Worm (Caenorhabditis elegans): Measurements from ENCODE around the gene F13E9.11.

Gene F13E9.11

DNA sequence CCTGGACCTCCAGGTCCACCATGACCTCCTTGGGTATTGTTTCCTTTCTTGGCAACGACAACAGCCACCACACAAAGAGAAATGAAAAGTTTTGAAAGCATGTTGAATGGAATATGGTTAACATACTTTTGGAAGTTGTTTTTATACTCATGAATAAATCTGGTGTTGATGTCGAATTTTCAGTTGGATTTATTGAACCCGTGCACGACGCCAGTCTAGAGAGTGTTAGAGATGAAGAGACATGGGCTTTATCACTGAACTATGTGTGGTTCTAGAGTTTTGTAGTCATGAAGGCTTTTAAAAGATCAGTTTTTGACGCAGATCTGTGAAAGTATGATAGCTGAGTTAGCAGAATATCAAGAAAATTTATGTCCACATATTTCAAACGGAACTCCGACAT is 25.3 kb upstream of the F13E9.11 start, which contains the start of gene srlf-14:
Gene srlf-14, minus strand, starts transcription at position 101 of the 400 bp plus-strand sequence.
- TF ChIP-seq T07F8.4 (tag; optimal IDR thresholded peaks at IDR 0.05) = no peak
- no peak for TF ChIP-seq lsy-27 (tag; optimal IDR thresholded peaks at IDR 0.05; ENCODE audit: borderline replicate concordance, insufficient read depth)
- TF ChIP-seq madf-8 (GFP tag; conservative IDR thresholded peaks at IDR 0.05) = no peak

- no peak for TF ChIP-seq Y67H2A.10 (GFP tag; conservative IDR thresholded peaks at IDR 0.05)
- no peak for TF ChIP-seq bed-2 (GFP tag; IDR thresholded peaks at IDR 0.05)
- no peak for TF ChIP-seq hmg-20 (GFP tag; IDR thresholded peaks at IDR 0.05)
- no peak for TF ChIP-seq ekl-4 (GFP tag; IDR thresholded peaks at IDR 0.05)
- TF ChIP-seq madf-8 (GFP tag; conservative IDR thresholded peaks at IDR 0.05) = no peak
- TF ChIP-seq die-1 (tag; optimal IDR thresholded peaks at IDR 0.05) = no peak
- TF ChIP-seq nhr-120 (GFP tag; IDR thresholded peaks at IDR 0.05) = no peak
- TF ChIP-seq K11D2.4 (GFP tag; IDR thresholded peaks at IDR 0.05) = no peak
- TF ChIP-seq ceh-91 (GFP tag; IDR thresholded peaks at IDR 0.05) = no peak
- no peak for TF ChIP-seq F10E7.11 (tag; optimal IDR thresholded peaks at IDR 0.05)
- no peak for TF ChIP-seq C17E4.6 (GFP tag; IDR thresholded peaks at IDR 0.05)
- TF ChIP-seq Y53F4B.3 (GFP tag; IDR thresholded peaks at IDR 0.05) = no peak
- TF ChIP-seq egrh-3 (GFP tag; IDR thresholded peaks at IDR 0.05) = no peak
- TF ChIP-seq ceh-79 (tag; optimal IDR thresholded peaks at IDR 0.05) = no peak
- no peak for TF ChIP-seq aptf-3 (GFP tag; IDR thresholded peaks at IDR 0.05)
- TF ChIP-seq madf-6 (GFP tag; IDR thresholded peaks at IDR 0.05) = no peak
- no peak for TF ChIP-seq F39B2.1 (GFP tag; IDR thresholded peaks at IDR 0.05)
- TF ChIP-seq rec-8 (tag; optimal IDR thresholded peaks at IDR 0.05) = no peak
- no peak for TF ChIP-seq sdz-38 (tag; optimal IDR thresholded peaks at IDR 0.05)
Observed at ce11 chrIV:10891993-10892392, 23.1 kb upstream of the F13E9.11 start, which contains the start of gene srlf-12. TSS of gene srlf-12 (minus strand) at chrIV:10892093.

- TF ChIP-seq ceh-91 (GFP tag; IDR thresholded peaks at IDR 0.05) (no peak), madf-3 (GFP tag; IDR thresholded peaks at IDR 0.05) (no peak), egrh-3 (GFP tag; IDR thresholded peaks at IDR 0.05) (no peak), attf-3 (GFP tag; conservative IDR thresholded peaks at IDR 0.05) (no peak), F57A8.1 (GFP tag; optimal IDR thresholded peaks at IDR 0.05) (no peak), somi-1 (GFP tag; optimal IDR thresholded peaks at IDR 0.05) (no peak), T07F8.4 (tag; optimal IDR thresholded peaks at IDR 0.05) (no peak), him-1 (tag; optimal IDR thresholded peaks at IDR 0.05) (no peak), xnd-1 (tag; optimal IDR thresholded peaks at IDR 0.05) (no peak), madf-10 (tag; optimal IDR thresholded peaks at IDR 0.05) (no peak), madf-8 (GFP tag; conservative IDR thresholded peaks at IDR 0.05) (no peak), atf-7 (tag; optimal IDR thresholded peaks at IDR 0.05) (no peak), snpc-3.4 (tag; optimal IDR thresholded peaks at IDR 0.05) (no peak), ceh-27 (GFP tag; optimal IDR thresholded peaks at IDR 0.05) (no peak), ztf-22 (GFP tag; optimal IDR thresholded peaks at IDR 0.05) (no peak), F37B4.10 (GFP tag; IDR thresholded peaks at IDR 0.05) (no peak)
Observed at ce11 chrIV:10889820-10890462, 21.0 kb upstream of the F13E9.11 start, which contains the start of gene F13E9.15. TSS of gene F13E9.15 (minus strand) at chrIV:10889870.

DNA sequence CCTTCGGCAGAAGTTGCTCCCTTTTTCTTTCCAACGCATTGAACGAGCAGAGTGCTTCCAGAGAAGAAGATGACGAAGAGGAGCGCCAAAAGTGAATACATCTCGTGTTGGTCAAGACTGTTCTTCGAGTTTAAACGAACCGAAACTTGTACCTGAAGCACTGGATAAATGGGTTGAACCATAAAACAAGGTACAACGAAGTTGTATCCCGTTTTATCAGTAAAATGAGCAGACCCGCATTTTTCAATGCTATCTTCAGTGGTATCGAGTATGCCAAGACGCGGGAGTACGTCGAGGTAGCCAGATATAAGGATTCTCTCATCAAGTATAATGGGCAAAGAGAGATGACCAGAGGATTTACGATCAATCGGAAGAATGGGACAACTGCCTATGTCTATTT is 18.4 kb upstream of the F13E9.11 start, which contains the start of gene F13E9.16:
Gene F13E9.16, minus strand, starts transcription at position 101 of the 400 bp plus-strand sequence.
- TF ChIP-seq tbp1 (GFP tag; optimal IDR thresholded peaks at IDR 0.05) (no peak), aptf-2 (GFP tag; conservative IDR thresholded peaks at IDR 0.05) (no peak), Y95B8A.8 (GFP tag; IDR thresholded peaks at IDR 0.05) (no peak), tbx-9 (tag; optimal IDR thresholded peaks at IDR 0.05; ENCODE audit: borderline replicate concordance) (no peak), ets-4 (GFP tag; optimal IDR thresholded peaks at IDR 0.05) (no peak), athp-1 (tag; optimal IDR thresholded peaks at IDR 0.05) (no peak), Y53F4B.3 (GFP tag; IDR thresholded peaks at IDR 0.05) (no peak), egl-18 (GFP tag; IDR thresholded peaks at IDR 0.05) (no peak), nhr-90 (tag; optimal IDR thresholded peaks at IDR 0.05) (no peak), ztf-26 (tag; optimal IDR thresholded peaks at IDR 0.05) (no peak), lin-35 (GFP tag; optimal IDR thresholded peaks at IDR 0.05) (no peak), nfya-1 (tag; optimal IDR thresholded peaks at IDR 0.05; ENCODE audit: borderline replicate concordance, insufficient read depth) (no peak), snpc-3.4 (tag; optimal IDR thresholded peaks at IDR 0.05) (no peak), hmg-20 (GFP tag; IDR thresholded peaks at IDR 0.05) (no peak)
